Fruit fly (Drosophila melanogaster) whole organism, embryonic: ENCODE measurements around the gene ZnT86D.
A peak's percentile ranks its signal among the peaks of the same experiment; 100 is the strongest.

ENCODE experiments used
- Bgb ChIP-seq: fragments of 200-800 bp; sonication (Bioruptor generic); IDR thresholded peaks from 2 replicates; pipeline ENCODE4 v1.3.6; 2022; ENCODE audit warnings: missing biosample characterization, missing genetic modification characterization; ENCODE audit not compliant: partially characterized antibody
- Bteb2 ChIP-seq: fragments of 200-800 bp; sonication (Bioruptor generic); optimal IDR thresholded peaks from 2 replicates; lab custom pipeline; 2016; ENCODE audit warnings: missing biosample characterization, missing genetic modification characterization
- CG10462 ChIP-seq: fragments of 200-800 bp; sonication (Bioruptor generic); optimal IDR thresholded peaks from 2 replicates; lab custom pipeline; 2016; ENCODE audit warnings: missing biosample characterization, missing genetic modification characterization
- CG11085 ChIP-seq: fragments of 200-800 bp; sonication (Bioruptor generic); IDR thresholded peaks from 2 replicates; pipeline ENCODE4 v1.3.6; 2022; ENCODE audit warnings: missing biosample characterization, missing genetic modification characterization
- CG11695 ChIP-seq: fragments of 200-800 bp; sonication (Bioruptor generic); IDR thresholded peaks from 3 replicates; pipeline ENCODE4 v1.3.6; 2022; ENCODE audit warnings: missing biosample characterization, missing genetic modification characterization
- CG15011 ChIP-seq: fragments of 200-800 bp; sonication (Bioruptor generic); optimal IDR thresholded peaks from 3 replicates; lab custom pipeline; 2018; ENCODE audit warnings: missing biosample characterization, mild to moderate bottlenecking, missing genetic modification characterization
- CG16863 ChIP-seq: fragments of 200-800 bp; sonication (Bioruptor generic); optimal IDR thresholded peaks from 3 replicates; lab custom pipeline; 2016; ENCODE audit warnings: missing biosample characterization, missing genetic modification characterization
- CG18011 ChIP-seq: fragments of 200-800 bp; sonication (Bioruptor generic); optimal IDR thresholded peaks from 2 replicates; lab custom pipeline; 2017; ENCODE audit warnings: missing biosample characterization, missing genetic modification characterization, mild to moderate bottlenecking, moderate library complexity, missing genotype
- CG34422 ChIP-seq: fragments of 200-800 bp; sonication (Bioruptor generic); IDR thresholded peaks from 3 replicates; pipeline ENCODE4 v1.3.6; 2022; ENCODE audit warnings: missing biosample characterization, missing genetic modification characterization
- CG4617 ChIP-seq: fragments of 200-800 bp; sonication (Bioruptor generic); optimal IDR thresholded peaks from 3 replicates; lab custom pipeline; 2016; ENCODE audit warnings: missing biosample characterization, missing genetic modification characterization, borderline replicate concordance
- CG7745 ChIP-seq: fragments of 200-800 bp; sonication (Bioruptor generic); optimal IDR thresholded peaks from 2 replicates; lab custom pipeline; 2018; ENCODE audit warnings: missing biosample characterization, mild to moderate bottlenecking, missing genetic modification characterization, moderate library complexity
- Dip3 ChIP-seq: fragments of 200-800 bp; sonication (Bioruptor generic); optimal IDR thresholded peaks from 3 replicates; lab custom pipeline; 2016; ENCODE audit warnings: missing biosample characterization, missing genetic modification characterization
- E2f2 ChIP-seq: fragments of 200-800 bp; sonication (Bioruptor generic); IDR thresholded peaks from 2 replicates; pipeline ENCODE4 v1.3.6; 2022; ENCODE audit warnings: missing biosample characterization, missing genetic modification characterization
- Eip74EF ChIP-seq, 2 experiments: fragments of 200-800 bp in 1 of 2; fragments of >200 bp in 1 of 2; sonication (Bioruptor generic) in 1 of 2; optimal IDR thresholded peaks; 2 replicates each; lab custom pipeline; 2017 to 2019; ENCODE audit warnings: missing biosample characterization in 2 of 2, missing genetic modification characterization in 2 of 2, mild to moderate bottlenecking in 1 of 2, moderate library complexity in 1 of 2
- Fer1 ChIP-seq: fragments of 200-800 bp; sonication (Bioruptor generic); optimal IDR thresholded peaks from 2 replicates; lab custom pipeline; 2017; ENCODE audit warnings: missing biosample characterization, mild to moderate bottlenecking, missing genetic modification characterization
- Fer3 ChIP-seq: fragments of 200-800 bp; sonication (Bioruptor generic); optimal IDR thresholded peaks from 2 replicates; lab custom pipeline; 2018; ENCODE audit warnings: missing biosample characterization, mild to moderate bottlenecking, missing genetic modification characterization, moderate library complexity
- HLH4C ChIP-seq: fragments of 200-800 bp; sonication (Bioruptor generic); IDR thresholded peaks from 3 replicates; pipeline ENCODE4 v1.3.6; 2022; ENCODE audit warnings: missing biosample characterization, missing genetic modification characterization; ENCODE audit not compliant: partially characterized antibody
- HLH54F ChIP-seq: fragments of 200-800 bp; sonication (Bioruptor generic); optimal IDR thresholded peaks from 3 replicates; lab custom pipeline; 2016; ENCODE audit warnings: missing biosample characterization, missing genetic modification characterization
- Hr39 ChIP-seq: fragments of >200 bp; optimal IDR thresholded peaks from 2 replicates; lab custom pipeline; 2017
- Mes4 ChIP-seq: fragments of 200-800 bp; sonication (Bioruptor generic); optimal IDR thresholded peaks from 2 replicates; lab custom pipeline; 2016; ENCODE audit warnings: missing biosample characterization, missing genetic modification characterization
- Mrtf ChIP-seq: fragments of 200-800 bp; sonication (Bioruptor generic); IDR thresholded peaks from 3 replicates; pipeline ENCODE4 v1.3.6; 2022; ENCODE audit warnings: missing biosample characterization, missing genetic modification characterization
- NK7.1 ChIP-seq: fragments of 200-800 bp; sonication (Bioruptor generic); optimal IDR thresholded peaks from 3 replicates; lab custom pipeline; 2016; ENCODE audit warnings: missing biosample characterization, missing genetic modification characterization
- Nf-YA ChIP-seq: fragments of 200-800 bp; sonication (Bioruptor generic); IDR thresholded peaks from 2 replicates; pipeline ENCODE4 v1.3.6; 2022; ENCODE audit warnings: missing biosample characterization, missing genetic modification characterization
- Nf-YC ChIP-seq: fragments of 200-800 bp; optimal IDR thresholded peaks from 3 replicates; lab custom pipeline; 2019; ENCODE audit warnings: missing biosample characterization, mild to moderate bottlenecking, missing genetic modification characterization, moderate library complexity
- Opbp ChIP-seq: fragments of 200-800 bp; sonication (Bioruptor generic); IDR thresholded peaks from 3 replicates; pipeline ENCODE4 v1.3.6; 2022; ENCODE audit warnings: missing biosample characterization, missing genetic modification characterization; ENCODE audit not compliant: partially characterized antibody
- Stat92E ChIP-seq, 3 experiments: fragments of >200 bp in 2 of 3; fragments of 200-800 bp in 1 of 3; sonication (Bioruptor generic) in 1 of 3; optimal IDR thresholded peaks; 2 replicates each; lab custom pipeline; 2017 to 2019; ENCODE audit warnings: missing biosample characterization in 3 of 3, missing genetic modification characterization in 3 of 3, mild to moderate bottlenecking in 1 of 3, moderate library complexity in 1 of 3
- Xbp1 ChIP-seq: fragments of 200-800 bp; sonication (Bioruptor generic); optimal IDR thresholded peaks from 3 replicates; lab custom pipeline; 2016; ENCODE audit warnings: missing biosample characterization, mild to moderate bottlenecking, missing genetic modification characterization
- ab ChIP-seq: fragments of 200-800 bp; sonication (Bioruptor generic); optimal IDR thresholded peaks from 2 replicates; lab custom pipeline; 2016; ENCODE audit warnings: missing biosample characterization, missing genetic modification characterization
- bcd ChIP-seq: fragments of 200-800 bp; sonication (Bioruptor generic); optimal IDR thresholded peaks from 2 replicates; lab custom pipeline; 2017; ENCODE audit warnings: missing biosample characterization, mild to moderate bottlenecking, missing genetic modification characterization
- cwo ChIP-seq: fragments of 200-800 bp; sonication (Bioruptor generic); optimal IDR thresholded peaks from 3 replicates; lab custom pipeline; 2017; ENCODE audit warnings: missing biosample characterization, missing genetic modification characterization, mild to moderate bottlenecking, moderate library complexity, missing genetic modification reagents
- dmrt11E ChIP-seq: fragments of 200-800 bp; sonication (Bioruptor generic); optimal IDR thresholded peaks from 3 replicates; lab custom pipeline; 2018; ENCODE audit warnings: missing biosample characterization, mild to moderate bottlenecking, missing genetic modification characterization, moderate library complexity
- en ChIP-seq: fragments of 200-800 bp; sonication (Bioruptor generic); optimal IDR thresholded peaks from 2 replicates; lab custom pipeline; 2016; ENCODE audit warnings: missing biosample characterization, missing genetic modification characterization
- fd3F ChIP-seq: fragments of 200-800 bp; sonication (Bioruptor generic); optimal IDR thresholded peaks from 2 replicates; lab custom pipeline; 2018; ENCODE audit warnings: missing biosample characterization, mild to moderate bottlenecking, missing genetic modification characterization, moderate library complexity
- gem ChIP-seq: fragments of 200-800 bp; sonication (Bioruptor generic); optimal IDR thresholded peaks from 2 replicates; lab custom pipeline; 2019; ENCODE audit warnings: missing biosample characterization, mild to moderate bottlenecking, missing genetic modification characterization, moderate library complexity
- hth ChIP-seq: fragments of >200 bp; optimal IDR thresholded peaks from 2 replicates; lab custom pipeline; 2017; ENCODE audit warnings: inconsistent platforms
- ind ChIP-seq: fragments of 200-800 bp; sonication (Bioruptor generic); optimal IDR thresholded peaks from 3 replicates; lab custom pipeline; 2016; ENCODE audit warnings: missing biosample characterization, missing genetic modification characterization
- jigr1 ChIP-seq: fragments of 200-800 bp; sonication (Bioruptor generic); IDR thresholded peaks from 3 replicates; pipeline ENCODE4 v1.3.6; 2022; ENCODE audit warnings: missing biosample characterization, missing genetic modification characterization
- lov ChIP-seq, 2 experiments: fragments of 200-800 bp in 1 of 2; fragments of >200 bp in 1 of 2; sonication (Bioruptor generic) in 1 of 2; IDR thresholded peaks in 1 of 2; optimal IDR thresholded peaks in 1 of 2; 2 replicates in 1 of 2; 3 replicates in 1 of 2; pipeline versions ENCODE4 v1.3.6 to Lab custom; 2017 to 2022; ENCODE audit warnings: missing biosample characterization in 1 of 2, missing genetic modification characterization in 1 of 2
- org-1 ChIP-seq: fragments of 200-800 bp; sonication (Bioruptor generic); optimal IDR thresholded peaks from 2 replicates; lab custom pipeline; 2017; ENCODE audit warnings: missing biosample characterization, missing genetic modification characterization
- pan ChIP-seq, 4 experiments: fragments of >200 bp in 3 of 4; fragments of 200-800 bp in 1 of 4; sonication (Bioruptor generic) in 1 of 4; optimal IDR thresholded peaks in 3 of 4; IDR thresholded peaks in 1 of 4; 2 replicates each; pipeline versions ENCODE4 v1.3.6 to Lab custom; 2017 to 2022; ENCODE audit warnings: missing biosample characterization in 2 of 4, missing genetic modification characterization in 2 of 4, mixed read lengths in 1 of 4
- pita ChIP-seq: fragments of 200-800 bp; sonication (Bioruptor generic); optimal IDR thresholded peaks from 2 replicates; lab custom pipeline; 2017; ENCODE audit warnings: missing biosample characterization, mild to moderate bottlenecking, missing genetic modification characterization
- salm ChIP-seq: fragments of 200-800 bp; sonication (Bioruptor generic); optimal IDR thresholded peaks from 2 replicates; lab custom pipeline; 2018; ENCODE audit warnings: missing biosample characterization, mild to moderate bottlenecking, missing genetic modification characterization
- shn ChIP-seq: fragments of 200-800 bp; sonication (Bioruptor generic); optimal IDR thresholded peaks from 3 replicates; lab custom pipeline; 2016; ENCODE audit warnings: missing biosample characterization, missing genetic modification characterization
- sna ChIP-seq: fragments of 200-800 bp; sonication (Bioruptor generic); IDR thresholded peaks from 2 replicates; pipeline ENCODE4 v1.3.6; 2022; ENCODE audit warnings: missing biosample characterization, missing genetic modification characterization; ENCODE audit not compliant: partially characterized antibody
- sqz ChIP-seq: fragments of 200-800 bp; sonication (Bioruptor generic); optimal IDR thresholded peaks from 3 replicates; lab custom pipeline; 2018; ENCODE audit warnings: missing biosample characterization, mild to moderate bottlenecking, missing genetic modification characterization
- toy ChIP-seq: fragments of 200-800 bp; sonication (Bioruptor generic); IDR thresholded peaks from 2 replicates; pipeline ENCODE4 v1.3.6; 2022; ENCODE audit warnings: missing biosample characterization, missing genetic modification characterization
- vfl ChIP-seq: fragments of 200-800 bp; sonication (Bioruptor generic); optimal IDR thresholded peaks from 2 replicates; lab custom pipeline; 2016; ENCODE audit warnings: missing biosample characterization, missing genetic modification characterization
- vnd ChIP-seq: fragments of 200-800 bp; sonication (Bioruptor generic); IDR thresholded peaks from 3 replicates; pipeline ENCODE4 v1.3.6; 2022; ENCODE audit warnings: missing biosample characterization, missing genetic modification characterization; ENCODE audit not compliant: partially characterized antibody
- vvl ChIP-seq: fragments of 200-800 bp; sonication (Bioruptor generic); IDR thresholded peaks from 2 replicates; pipeline ENCODE4 v1.3.6; 2022; ENCODE audit warnings: missing biosample characterization, missing genetic modification characterization
- wor ChIP-seq: fragments of 200-800 bp; sonication (Bioruptor generic); IDR thresholded peaks from 2 replicates; pipeline ENCODE4 v1.3.6; 2022; ENCODE audit warnings: missing biosample characterization, missing genetic modification characterization

The ZnT86D gene

dm6 chr3R:11198062-11198472, 16.3 kb downstream of the ZnT86D start:
- TF ChIP-seq CG11695 (GFP tag; lab: Robert Waterston, UW) (no peak; the same call in 2 of the 3 replicates), toy (GFP tag; lab: Robert Waterston, UW) (no peak), Xbp1 (peak; percentile 23), sna (no peak), CG11085 (GFP tag; lab: Robert Waterston, UW) (no peak), fd3F (no peak), bcd (GFP tag; lab: Kevin White, UChicago) (peak; percentile 12), CG7745 (tag; lab: Kevin White, UChicago) (no peak), Stat92E (GFP tag; optimal IDR thresholded peaks at IDR 0.05; lab: Kevin White, UChicago) (no peak), HLH4C (GFP tag; lab: Robert Waterston, UW) (0 out of 3 replicates have a peak, but pooled peaks have one; percentile 12), CG34422 (GFP tag; lab: Robert Waterston, UW) (peak; percentile 41; the same call in 1 of the 3 replicates), salm (no peak), Mes4 (GFP tag; lab: Kevin White, UChicago) (no peak), Opbp (GFP tag; lab: Robert Waterston, UW) (no peak), Bgb (GFP tag; lab: Robert Waterston, UW) (peak; percentile 49), CG16863 (GFP tag; lab: Kevin White, UChicago) (no peak), wor (no peak), Bteb2 (no peak), pita (GFP tag; lab: Kevin White, UChicago) (no peak), sqz (GFP tag; lab: Kevin White, UChicago) (no peak), Fer1 (no peak), shn (GFP tag; lab: Kevin White, UChicago) (no peak), CG10462 (GFP tag; lab: Kevin White, UChicago) (no peak), Mrtf (no peak), jigr1 (GFP tag; lab: Robert Waterston, UW) (no peak), Nf-YC (tag; lab: Kevin White, UChicago) (no peak), CG4617 (no peak), vvl (GFP tag; lab: Robert Waterston, UW) (peak; percentile 46; the same call in 1 of the 2 replicates), gem (tag; lab: Kevin White, UChicago) (no peak), vfl (GFP tag; lab: Kevin White, UChicago) (no peak), Fer3 (tag; lab: Kevin White, UChicago) (peak; percentile 12), pan (optimal IDR thresholded peaks at IDR 0.05; lab: Kevin White, UChicago) (no peak), pan (GFP tag; optimal IDR thresholded peaks at IDR 0.05 in 1 of 2, IDR thresholded peaks at IDR 0.05 in 1 of 2) (peak in 1 of 2 experiments; percentile 39), dmrt11E (tag; lab: Kevin White, UChicago) (no peak), E2f2 (GFP tag; lab: Robert Waterston, UW) (no peak; the same call in 1 of the 2 replicates), Nf-YA (no peak), HLH54F (GFP tag; lab: Kevin White, UChicago) (no peak), en (GFP tag; lab: Kevin White, UChicago) (no peak), Hr39 (lab: Kevin White, UChicago) (no peak), Eip74EF (GFP tag; optimal IDR thresholded peaks at IDR 0.05; lab: Kevin White, UChicago) (peak in 1 of 2 experiments; percentile 3), NK7.1 (no peak), ind (GFP tag; lab: Kevin White, UChicago) (no peak), org-1 (GFP tag; lab: Kevin White, UChicago) (no peak), CG18011 (no peak), cwo (GFP tag; lab: Kevin White, UChicago) (peak; percentile 79), ab (GFP tag; lab: Kevin White, UChicago) (no peak), hth (lab: Kevin White, UChicago) (no peak), vnd (GFP tag; lab: Robert Waterston, UW) (no peak), lov (optimal IDR thresholded peaks at IDR 0.05; lab: Kevin White, UChicago) (no peak), lov (GFP tag; IDR thresholded peaks at IDR 0.05; lab: Robert Waterston, UW) (no peak), Dip3 (no peak), CG15011 (GFP tag; lab: Kevin White, UChicago) (no peak)
